Worm (Caenorhabditis elegans) whole organism, midembryonic: ENCODE measurements around the gene acs-11.

Experiments used
- T22C8.4 ChIP-seq: fragments of 200-800 bp; sonication (Bioruptor generic); IDR thresholded peaks from 2 replicates; pipeline ENCODE4 v1.3.6; 2022; ENCODE audit warnings: missing genetic modification characterization, missing compliant biosample characterization
- cog-1 ChIP-seq: sonication (generic microtip); optimal IDR thresholded peaks from 2 replicates; lab custom pipeline; 2016; ENCODE audit warnings: missing genetic modification characterization, missing compliant biosample characterization
- flt-1 ChIP-seq: fragments of 200-800 bp; sonication (Bioruptor generic); IDR thresholded peaks from 2 replicates; pipeline ENCODE4 v1.3.6; 2022; ENCODE audit warnings: missing genetic modification characterization, missing compliant biosample characterization
- klf-2 ChIP-seq: fragments of 200-800 bp; sonication (Bioruptor generic); conservative IDR thresholded peaks from 2 replicates; pipeline ENCODE4 v1.3.6; 2022; ENCODE audit warnings: missing genetic modification reagents, missing genetic modification characterization, missing compliant biosample characterization
- med-1 ChIP-seq: sonication (generic microtip); optimal IDR thresholded peaks from 2 replicates; lab custom pipeline; 2017; ENCODE audit warnings: missing genetic modification characterization, mild to moderate bottlenecking, missing compliant biosample characterization, antibody characterized with exemption, missing genetic modification reagents; ENCODE audit not compliant: insufficient read depth
- ref-1 ChIP-seq: fragments of 200-800 bp; sonication (Bioruptor generic); conservative IDR thresholded peaks from 2 replicates; pipeline ENCODE4 v1.3.6; 2022; ENCODE audit warnings: missing genetic modification reagents, missing genetic modification characterization, missing compliant biosample characterization
- tab-1 ChIP-seq: fragments of 200-800 bp; sonication (Bioruptor generic); IDR thresholded peaks from 2 replicates; pipeline ENCODE4 v1.3.6; 2022; ENCODE audit warnings: missing genetic modification characterization, missing compliant biosample characterization
- ztf-23 ChIP-seq: fragments of 200-800 bp; sonication (Bioruptor generic); IDR thresholded peaks from 2 replicates; pipeline ENCODE4 v1.3.6; 2022; ENCODE audit warnings: missing genetic modification reagents, missing genetic modification characterization, missing compliant biosample characterization
- ztf-29 ChIP-seq: fragments of 200-800 bp; sonication (Bioruptor generic); IDR thresholded peaks from 2 replicates; pipeline ENCODE4 v1.3.6; 2022; ENCODE audit warnings: missing genetic modification reagents, missing genetic modification characterization, missing compliant biosample characterization

acs-11 gene

ce11 chrII:4758462-4758861, 16.5 kb downstream of the acs-11 start, which contains the start of gene F26G1.3:
Gene F26G1.3 (plus strand): TSS chrII:4758762.
- TF ChIP-seq ref-1 (GFP tag; lab: Robert Waterston, UW): no peak
- TF ChIP-seq med-1: no peak
- no peak for TF ChIP-seq tab-1 (GFP tag; lab: Robert Waterston, UW)
- TF ChIP-seq T22C8.4 (GFP tag; lab: Robert Waterston, UW): no peak
- no peak for TF ChIP-seq ztf-29
- TF ChIP-seq cog-1 (tag; lab: Kevin White, UChicago): no peak
- no peak for TF ChIP-seq klf-2 (GFP tag; lab: Robert Waterston, UW)
- TF ChIP-seq ztf-23 (GFP tag; lab: Robert Waterston, UW): no peak
- TF ChIP-seq flt-1 (GFP tag; lab: Robert Waterston, UW): no peak

ce11 chrII:4759835-4760234, 17.9 kb downstream of the acs-11 start:
- no peak for TF ChIP-seq ztf-29
- no peak for TF ChIP-seq med-1
- no peak for TF ChIP-seq cog-1 (tag; lab: Kevin White, UChicago)
- no peak for TF ChIP-seq ztf-23 (GFP tag; lab: Robert Waterston, UW)
- TF ChIP-seq flt-1 (GFP tag; lab: Robert Waterston, UW): no peak
- no peak for TF ChIP-seq klf-2 (GFP tag; lab: Robert Waterston, UW)
- no peak for TF ChIP-seq T22C8.4 (GFP tag; lab: Robert Waterston, UW)
- no peak for TF ChIP-seq tab-1 (GFP tag; lab: Robert Waterston, UW)
- no peak for TF ChIP-seq ref-1 (GFP tag; lab: Robert Waterston, UW)

DNA sequence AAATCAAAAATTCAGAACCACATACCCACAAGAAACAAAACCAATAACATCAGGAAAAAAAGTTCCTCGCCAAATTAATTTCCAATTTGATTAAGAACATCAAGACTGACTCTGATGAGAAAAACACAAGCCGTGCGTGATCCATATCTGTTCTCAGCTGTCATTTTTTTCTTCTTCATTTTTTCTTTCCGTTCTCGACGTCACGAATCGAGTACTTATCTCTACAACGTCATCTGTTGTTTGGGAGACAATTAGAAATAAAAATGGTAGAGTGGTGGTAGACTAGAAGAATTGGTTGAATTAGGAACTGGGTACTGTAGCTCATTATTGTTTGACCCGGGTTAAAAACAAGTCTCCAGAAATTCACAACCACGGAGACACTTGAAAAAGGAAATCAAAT, 19.1 kb downstream of the acs-11 start:
- TF ChIP-seq ztf-23 (GFP tag; lab: Robert Waterston, UW): no peak
- TF ChIP-seq flt-1 (GFP tag; lab: Robert Waterston, UW): no peak
- TF ChIP-seq ref-1 (GFP tag; lab: Robert Waterston, UW): no peak
- TF ChIP-seq T22C8.4 (GFP tag; lab: Robert Waterston, UW): no peak
- TF ChIP-seq cog-1 (tag; lab: Kevin White, UChicago): no peak
- TF ChIP-seq med-1: no peak
- TF ChIP-seq tab-1 (GFP tag; lab: Robert Waterston, UW): no peak
- TF ChIP-seq ztf-29: no peak
- TF ChIP-seq klf-2 (GFP tag; lab: Robert Waterston, UW): no peak

- TF ChIP-seq flt-1 (GFP tag; lab: Robert Waterston, UW) (no peak), ref-1 (GFP tag; lab: Robert Waterston, UW) (no peak), cog-1 (tag; lab: Kevin White, UChicago) (no peak), ztf-23 (GFP tag; lab: Robert Waterston, UW) (no peak), ztf-29 (no peak), T22C8.4 (GFP tag; lab: Robert Waterston, UW) (no peak), med-1 (no peak), tab-1 (GFP tag; lab: Robert Waterston, UW) (no peak), klf-2 (GFP tag; lab: Robert Waterston, UW) (no peak)
Observed at ce11 chrII:4762574-4763285, 20.8 kb downstream of the acs-11 start, which contains the start of gene F26G1.2. Gene F26G1.2 (plus strand): TSS chrII:4763081.

DNA sequence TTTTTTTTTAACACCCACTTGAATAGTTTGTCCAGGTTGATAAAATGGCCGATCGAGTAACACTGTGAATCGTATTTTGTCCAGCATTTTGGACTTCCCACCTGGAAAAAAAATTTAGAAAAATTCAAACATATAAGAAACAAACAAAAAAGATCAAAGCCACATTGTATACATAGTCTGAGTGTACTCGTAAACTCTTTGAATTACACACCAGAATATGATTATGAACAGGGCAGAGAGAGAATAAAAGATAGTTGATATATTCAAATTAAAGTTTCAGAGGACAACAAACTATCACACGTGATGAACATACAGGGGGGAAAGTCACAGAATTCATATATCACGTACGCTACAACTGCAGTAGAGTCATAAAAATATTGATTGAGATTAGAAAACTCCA, 24.3 kb downstream of the acs-11 start, which contains the start of gene ttm-2:
Gene ttm-2 (minus strand): TSS at position 101 of the 400 bp plus-strand sequence.
- no peak for TF ChIP-seq flt-1 (GFP tag; lab: Robert Waterston, UW)

DNA sequence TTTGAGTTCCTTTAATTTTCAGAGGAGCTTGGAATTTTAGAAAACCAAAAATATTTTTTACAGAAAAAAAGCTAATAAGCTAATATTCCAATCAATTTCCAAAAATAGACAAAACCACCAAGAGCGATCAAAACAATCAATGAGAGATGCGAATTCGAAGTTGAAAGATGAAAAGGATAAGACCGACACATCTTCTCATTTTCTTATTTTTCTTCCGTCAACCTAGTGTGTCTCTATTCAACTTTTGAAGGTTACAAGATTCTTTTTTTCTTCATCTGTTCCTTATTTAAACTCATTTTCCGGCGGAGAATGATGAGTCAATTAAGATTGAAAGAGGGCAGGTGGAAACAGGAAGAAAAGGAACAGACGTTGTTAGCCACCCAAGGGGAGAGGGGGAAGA, 25.7 kb downstream of the acs-11 start:
- TF ChIP-seq cog-1 (tag; lab: Kevin White, UChicago) (no peak), ztf-23 (GFP tag; lab: Robert Waterston, UW) (no peak), med-1 (no peak), ref-1 (GFP tag; lab: Robert Waterston, UW) (no peak), tab-1 (GFP tag; lab: Robert Waterston, UW) (no peak), ztf-29 (no peak), klf-2 (GFP tag; lab: Robert Waterston, UW) (no peak), T22C8.4 (GFP tag; lab: Robert Waterston, UW) (no peak), flt-1 (GFP tag; lab: Robert Waterston, UW) (no peak)

ce11 chrII:4769096-4769495, 27.2 kb downstream of the acs-11 start:
- TF ChIP-seq ztf-29: no peak
- no peak for TF ChIP-seq cog-1 (tag; lab: Kevin White, UChicago)
- no peak for TF ChIP-seq flt-1 (GFP tag; lab: Robert Waterston, UW)
- TF ChIP-seq ref-1 (GFP tag; lab: Robert Waterston, UW): no peak
- TF ChIP-seq T22C8.4 (GFP tag; lab: Robert Waterston, UW): no peak
- no peak for TF ChIP-seq med-1

- TF ChIP-seq ztf-23 (GFP tag; lab: Robert Waterston, UW) (no peak), flt-1 (GFP tag; lab: Robert Waterston, UW) (no peak), med-1 (no peak), ref-1 (GFP tag; lab: Robert Waterston, UW) (no peak), cog-1 (tag; lab: Kevin White, UChicago) (no peak), ztf-29 (no peak), tab-1 (GFP tag; lab: Robert Waterston, UW) (no peak), klf-2 (GFP tag; lab: Robert Waterston, UW) (no peak), T22C8.4 (GFP tag; lab: Robert Waterston, UW) (no peak)
Observed at ce11 chrII:4769886-4770285, 27.9 kb downstream of the acs-11 start.

- TF ChIP-seq cog-1 (tag; lab: Kevin White, UChicago) (no peak), T22C8.4 (GFP tag; lab: Robert Waterston, UW) (no peak), flt-1 (GFP tag; lab: Robert Waterston, UW) (no peak), ref-1 (GFP tag; lab: Robert Waterston, UW) (no peak), med-1 (no peak), tab-1 (GFP tag; lab: Robert Waterston, UW) (no peak), ztf-23 (GFP tag; lab: Robert Waterston, UW) (no peak), klf-2 (GFP tag; lab: Robert Waterston, UW) (no peak), ztf-29 (no peak)
Observed at ce11 chrII:4771282-4771681, 29.3 kb downstream of the acs-11 start, which contains the start of gene F26G1.5. Gene F26G1.5 (minus strand): TSS chrII:4771382.
